Fruit fly (Drosophila melanogaster) whole organism, embryonic: ENCODE results near the gene nompC.

Experiments used
- Bdp1 ChIP-seq: fragments of 200-800 bp; sonication (Bioruptor generic); optimal IDR thresholded peaks from 3 replicates; lab custom pipeline; 2016; ENCODE audit warnings: missing biosample characterization, missing genetic modification characterization
- CG10959 ChIP-seq: fragments of 200-800 bp; sonication (Bioruptor generic); IDR thresholded peaks from 2 replicates; pipeline ENCODE4 v1.3.6; 2022; ENCODE audit warnings: missing biosample characterization, missing genetic modification characterization
- CG11398 ChIP-seq: fragments of 200-800 bp; sonication (Bioruptor generic); optimal IDR thresholded peaks from 2 replicates; lab custom pipeline; 2016; ENCODE audit warnings: missing biosample characterization, missing genetic modification characterization
- CG11695 ChIP-seq: fragments of 200-800 bp; sonication (Bioruptor generic); IDR thresholded peaks from 3 replicates; pipeline ENCODE4 v1.3.6; 2022; ENCODE audit warnings: missing biosample characterization, missing genetic modification characterization
- CG12299 ChIP-seq: fragments of 200-800 bp; sonication (Bioruptor generic); optimal IDR thresholded peaks from 2 replicates; lab custom pipeline; 2018; ENCODE audit warnings: missing biosample characterization, mild to moderate bottlenecking, missing genetic modification characterization
- CG13287 ChIP-seq: fragments of 200-800 bp; sonication (Bioruptor generic); IDR thresholded peaks from 2 replicates; pipeline ENCODE4 v1.3.6; 2022; ENCODE audit warnings: missing biosample characterization, missing genetic modification characterization; ENCODE audit not compliant: partially characterized antibody
- CG13775 ChIP-seq: fragments of 200-800 bp; sonication (Bioruptor generic); optimal IDR thresholded peaks from 3 replicates; lab custom pipeline; 2017; ENCODE audit warnings: missing biosample characterization, mild to moderate bottlenecking, missing genetic modification characterization
- CG15011 ChIP-seq: fragments of 200-800 bp; sonication (Bioruptor generic); optimal IDR thresholded peaks from 3 replicates; lab custom pipeline; 2018; ENCODE audit warnings: missing biosample characterization, mild to moderate bottlenecking, missing genetic modification characterization
- CG18599 ChIP-seq: fragments of 200-800 bp; sonication (Bioruptor generic); optimal IDR thresholded peaks from 3 replicates; lab custom pipeline; 2017; ENCODE audit warnings: missing biosample characterization, missing genetic modification characterization, mild to moderate bottlenecking, moderate library complexity, missing genetic modification reagents
- CG2202 ChIP-seq: fragments of 200-800 bp; sonication (Bioruptor generic); optimal IDR thresholded peaks from 2 replicates; lab custom pipeline; 2018; ENCODE audit warnings: missing biosample characterization, mild to moderate bottlenecking, missing genetic modification characterization
- CG3281 ChIP-seq: fragments of 200-800 bp; sonication (Bioruptor generic); optimal IDR thresholded peaks from 3 replicates; lab custom pipeline; 2017; ENCODE audit warnings: missing biosample characterization, mild to moderate bottlenecking, missing genetic modification characterization
- CG42726 ChIP-seq: fragments of 200-800 bp; sonication (Bioruptor generic); IDR thresholded peaks from 2 replicates; pipeline ENCODE4 v1.3.6; 2022; ENCODE audit warnings: missing biosample characterization, missing genetic modification characterization; ENCODE audit not compliant: partially characterized antibody
- CG4282 ChIP-seq: fragments of 200-800 bp; sonication (Bioruptor generic); optimal IDR thresholded peaks from 2 replicates; lab custom pipeline; 2016; ENCODE audit warnings: missing biosample characterization, missing genetic modification characterization
- CG6272 ChIP-seq: fragments of 200-800 bp; sonication (Bioruptor generic); IDR thresholded peaks from 2 replicates; pipeline ENCODE4 v1.3.6; 2022; ENCODE audit warnings: missing biosample characterization, missing genetic modification characterization
- CG6765 ChIP-seq: fragments of 200-800 bp; sonication (Bioruptor generic); optimal IDR thresholded peaks from 3 replicates; lab custom pipeline; 2017; ENCODE audit warnings: missing biosample characterization, mild to moderate bottlenecking, missing genetic modification characterization
- CG9797 ChIP-seq: fragments of 200-800 bp; sonication (Bioruptor generic); optimal IDR thresholded peaks from 3 replicates; lab custom pipeline; 2018; ENCODE audit warnings: missing biosample characterization, mild to moderate bottlenecking, missing genetic modification characterization
- Camta ChIP-seq: fragments of 200-800 bp; sonication (Bioruptor generic); optimal IDR thresholded peaks from 2 replicates; lab custom pipeline; 2016; ENCODE audit warnings: missing biosample characterization, missing genetic modification characterization
- D19A ChIP-seq: fragments of 200-800 bp; optimal IDR thresholded peaks from 3 replicates; lab custom pipeline; 2019; ENCODE audit warnings: missing biosample characterization, mild to moderate bottlenecking, missing genetic modification characterization, moderate library complexity
- Deaf1 ChIP-seq: fragments of 200-800 bp; optimal IDR thresholded peaks from 3 replicates; lab custom pipeline; 2019; ENCODE audit warnings: missing biosample characterization, mild to moderate bottlenecking, missing genetic modification characterization, moderate library complexity
- Dll ChIP-seq: fragments of 200-800 bp; sonication (Bioruptor generic); IDR thresholded peaks from 4 replicates; pipeline ENCODE4 v1.3.6; 2022; ENCODE audit warnings: missing biosample characterization, missing genetic modification characterization; ENCODE audit not compliant: partially characterized antibody
- Dref ChIP-seq: fragments of 200-800 bp; sonication (Bioruptor generic); IDR thresholded peaks from 2 replicates; pipeline ENCODE4 v1.3.6; 2022; ENCODE audit warnings: missing biosample characterization, missing genetic modification characterization
- E2f2 ChIP-seq: fragments of 200-800 bp; sonication (Bioruptor generic); IDR thresholded peaks from 2 replicates; pipeline ENCODE4 v1.3.6; 2022; ENCODE audit warnings: missing biosample characterization, missing genetic modification characterization
- GATAe ChIP-seq: fragments of 200-800 bp; sonication (Bioruptor generic); conservative IDR thresholded peaks from 2 replicates; pipeline ENCODE4 v1.3.6; 2022; ENCODE audit warnings: missing biosample characterization, missing genetic modification characterization
- Hey ChIP-seq: fragments of 200-800 bp; sonication (Bioruptor generic); optimal IDR thresholded peaks from 3 replicates; lab custom pipeline; 2018; ENCODE audit warnings: missing biosample characterization, mild to moderate bottlenecking, missing genetic modification characterization
- Sin3A ChIP-seq: fragments of >200 bp; optimal IDR thresholded peaks from 2 replicates; lab custom pipeline; 2018
- Sry-β ChIP-seq: fragments of 200-800 bp; sonication (Bioruptor generic); optimal IDR thresholded peaks from 2 replicates; lab custom pipeline; 2018; ENCODE audit warnings: missing biosample characterization, mild to moderate bottlenecking, missing genetic modification characterization, moderate library complexity
- Sry-δ ChIP-seq: fragments of 200-800 bp; sonication (Bioruptor generic); optimal IDR thresholded peaks from 2 replicates; lab custom pipeline; 2016; ENCODE audit warnings: missing biosample characterization, missing genetic modification characterization
- Vsx1 ChIP-seq: fragments of 200-800 bp; sonication (Bioruptor generic); optimal IDR thresholded peaks from 2 replicates; lab custom pipeline; 2017; ENCODE audit warnings: missing biosample characterization, mild to moderate bottlenecking, missing genetic modification characterization, missing genetic modification reagents
- YL-1 ChIP-seq: fragments of 200-800 bp; sonication (Bioruptor generic); optimal IDR thresholded peaks from 3 replicates; lab custom pipeline; 2017; ENCODE audit warnings: missing biosample characterization, mild to moderate bottlenecking, missing genetic modification characterization
- fd3F ChIP-seq: fragments of 200-800 bp; sonication (Bioruptor generic); optimal IDR thresholded peaks from 2 replicates; lab custom pipeline; 2018; ENCODE audit warnings: missing biosample characterization, mild to moderate bottlenecking, missing genetic modification characterization, moderate library complexity
- fd96Cb ChIP-seq: fragments of 200-800 bp; sonication (Bioruptor generic); optimal IDR thresholded peaks from 2 replicates; lab custom pipeline; 2018; ENCODE audit warnings: missing biosample characterization, mild to moderate bottlenecking, missing genetic modification characterization, moderate library complexity
- hbn ChIP-seq: fragments of 200-800 bp; sonication (Bioruptor generic); IDR thresholded peaks from 2 replicates; pipeline ENCODE4 v1.3.6; 2022; ENCODE audit warnings: missing biosample characterization, missing genetic modification characterization; ENCODE audit not compliant: partially characterized antibody
- pfk ChIP-seq: fragments of 200-800 bp; sonication (Bioruptor generic); optimal IDR thresholded peaks from 2 replicates; lab custom pipeline; 2018; ENCODE audit warnings: missing biosample characterization, mild to moderate bottlenecking, missing genetic modification characterization, moderate library complexity
- phol ChIP-seq: fragments of 200-800 bp; sonication (Bioruptor generic); optimal IDR thresholded peaks from 3 replicates; lab custom pipeline; 2018; ENCODE audit warnings: missing biosample characterization, mild to moderate bottlenecking, missing genetic modification characterization, moderate library complexity
- pum ChIP-seq: fragments of 200-800 bp; sonication (Bioruptor generic); optimal IDR thresholded peaks from 2 replicates; lab custom pipeline; 2016; ENCODE audit warnings: missing biosample characterization, missing genetic modification characterization
- rib ChIP-seq: fragments of 200-800 bp; sonication (Bioruptor generic); IDR thresholded peaks from 2 replicates; pipeline ENCODE4 v1.3.6; 2022; ENCODE audit warnings: missing biosample characterization, missing genetic modification characterization
- slbo ChIP-seq: fragments of 200-800 bp; sonication (Bioruptor generic); IDR thresholded peaks from 2 replicates; pipeline ENCODE4 v1.3.6; 2022; ENCODE audit warnings: missing biosample characterization, missing genetic modification characterization
- sug ChIP-seq: fragments of 200-800 bp; optimal IDR thresholded peaks from 2 replicates; lab custom pipeline; 2019; ENCODE audit warnings: missing biosample characterization, mild to moderate bottlenecking, missing genetic modification characterization, moderate library complexity
- tup ChIP-seq: fragments of 200-800 bp; sonication (Bioruptor generic); optimal IDR thresholded peaks from 2 replicates; lab custom pipeline; 2016; ENCODE audit warnings: missing biosample characterization, mild to moderate bottlenecking, missing genetic modification characterization, moderate library complexity
- twi ChIP-seq: fragments of 200-800 bp; optimal IDR thresholded peaks from 2 replicates; lab custom pipeline; 2019; ENCODE audit warnings: missing biosample characterization, mild to moderate bottlenecking, missing genetic modification characterization, moderate library complexity
- wdn ChIP-seq: fragments of 200-800 bp; sonication (Bioruptor generic); IDR thresholded peaks from 2 replicates; pipeline ENCODE4 v1.3.6; 2022; ENCODE audit warnings: missing biosample characterization, missing genetic modification characterization
- z ChIP-seq: fragments of 200-800 bp; sonication (Bioruptor generic); IDR thresholded peaks from 3 replicates; pipeline ENCODE4 v1.3.6; 2022; ENCODE audit warnings: missing biosample characterization, missing genetic modification characterization

Gene nompC

dm6 chr2L:5378829-5379228 is 32.8 kb downstream of the nompC start (continued):
- TF ChIP-seq CG13775 (GFP tag; lab: Kevin White, UChicago) (no peak), rib (GFP tag; lab: Robert Waterston, UW) (no peak), CG6272 (GFP tag; lab: Robert Waterston, UW) (no peak), CG12299 (tag; lab: Kevin White, UChicago) (no peak), Camta (GFP tag; lab: Kevin White, UChicago) (no peak), CG6765 (GFP tag; lab: Kevin White, UChicago) (no peak), hbn (GFP tag; lab: Robert Waterston, UW) (no peak), D19A (tag; lab: Kevin White, UChicago) (peak; percentile 37), CG9797 (GFP tag; lab: Kevin White, UChicago) (no peak), fd3F (no peak), wdn (GFP tag; lab: Robert Waterston, UW) (no peak), Deaf1 (tag; lab: Kevin White, UChicago) (no peak), CG2202 (tag; lab: Kevin White, UChicago) (peak; percentile 29), CG42726 (no peak), Bdp1 (no peak), pum (GFP tag; lab: Kevin White, UChicago) (no peak), CG11398 (GFP tag; lab: Kevin White, UChicago) (no peak), CG15011 (no peak), CG11695 (GFP tag; lab: Robert Waterston, UW) (no peak), Vsx1 (GFP tag; lab: Kevin White, UChicago) (no peak), z (GFP tag; lab: Robert Waterston, UW) (no peak), Dll (GFP tag; lab: Robert Waterston, UW) (no peak), CG4282 (GFP tag; lab: Kevin White, UChicago) (no peak), CG10959 (peak; percentile 33; the same call in 1 of the 2 replicates), sug (tag; lab: Kevin White, UChicago) (no peak), phol (tag; lab: Kevin White, UChicago) (peak; percentile 40), CG3281 (GFP tag; lab: Kevin White, UChicago) (no peak), fd96Cb (tag; lab: Kevin White, UChicago) (peak; percentile 16), YL-1 (GFP tag; lab: Kevin White, UChicago) (no peak), Sry-β (no peak), Sry-δ (GFP tag; lab: Kevin White, UChicago) (no peak), pfk (GFP tag; lab: Kevin White, UChicago) (no peak), E2f2 (no peak), CG18599 (no peak), Sin3A (lab: Kevin White, UChicago) (no peak), Hey (no peak), Dref (GFP tag; lab: Robert Waterston, UW) (no peak), tup (GFP tag; lab: Kevin White, UChicago) (no peak), GATAe (GFP tag; lab: Robert Waterston, UW) (no peak), twi (tag; lab: Kevin White, UChicago) (no peak), slbo (GFP tag; lab: Robert Waterston, UW) (no peak), CG13287 (GFP tag; lab: Robert Waterston, UW) (no peak)
